Worm (Caenorhabditis elegans): ENCODE data around the gene mltn-6.

The mltn-6 gene

ce11 chrV:346005-346404 lies 18.7 kb upstream of the mltn-6 start:
- TF ChIP-seq ama-1 (optimal IDR thresholded peaks at IDR 0.05) = no peak
- no peak for TF ChIP-seq skn-1 (tag; optimal IDR thresholded peaks at IDR 0.05)
- no peak for TF ChIP-seq lin-39 (tag; optimal IDR thresholded peaks at IDR 0.05)

ce11 chrV:347561-348345 lies 17.0 kb upstream of the mltn-6 start:
- TF ChIP-seq zag-1 (tag; optimal IDR thresholded peaks at IDR 0.05) (no peak), nhr-77 (tag; optimal IDR thresholded peaks at IDR 0.05) (no peak), R02D3.7 (tag; optimal IDR thresholded peaks at IDR 0.05) (no peak), daf-12 (tag; optimal IDR thresholded peaks at IDR 0.05) (no peak), egl-27 (tag; optimal IDR thresholded peaks at IDR 0.05) (no peak), skn-1 (tag; optimal IDR thresholded peaks at IDR 0.05) (no peak), mdl-1 (tag; optimal IDR thresholded peaks at IDR 0.05) (no peak), ZK546.5 (tag; optimal IDR thresholded peaks at IDR 0.05) (no peak), fos-1 (tag; optimal IDR thresholded peaks at IDR 0.05) (no peak), unc-62 (GFP tag; optimal IDR thresholded peaks at IDR 0.05) (no peak), aly-2 (tag; optimal IDR thresholded peaks at IDR 0.05) (no peak), hmg-11 (tag; optimal IDR thresholded peaks at IDR 0.05) (no peak), lin-39 (tag; optimal IDR thresholded peaks at IDR 0.05) (no peak), ceh-16 (tag; optimal IDR thresholded peaks at IDR 0.05) (no peak)

ce11 chrV:349054-349453 lies 15.7 kb upstream of the mltn-6 start, which contains the start of gene atg-9:
atg-9 (plus strand) TSS chrV:349385.
- TF ChIP-seq unc-62 (GFP tag; optimal IDR thresholded peaks at IDR 0.05) (no peak), ama-1 (optimal IDR thresholded peaks at IDR 0.05) (peak; percentile 70), snpc-4 (tag; optimal IDR thresholded peaks at IDR 0.05) (peak; percentile 78), pqm-1 (tag; optimal IDR thresholded peaks at IDR 0.05) (peak; percentile 4), R02D3.7 (tag; optimal IDR thresholded peaks at IDR 0.05) (peak; percentile 38), hmg-11 (tag; optimal IDR thresholded peaks at IDR 0.05) (peak; percentile 76), nfya-1 (tag; optimal IDR thresholded peaks at IDR 0.05; ENCODE audit: insufficient read depth) (peak; percentile 75), pha-4 (tag; optimal IDR thresholded peaks at IDR 0.05) (peak; percentile 89), elt-2 (tag; optimal IDR thresholded peaks at IDR 0.05) (peak; percentile 59), egl-27 (tag; optimal IDR thresholded peaks at IDR 0.05) (no peak), nhr-77 (tag; optimal IDR thresholded peaks at IDR 0.05) (no peak), nhr-23 (tag; optimal IDR thresholded peaks at IDR 0.05) (peak; percentile 77), mdl-1 (tag; optimal IDR thresholded peaks at IDR 0.05) (peak; percentile 78), nhr-11 (tag; optimal IDR thresholded peaks at IDR 0.05) (no peak), jun-1 (tag; optimal IDR thresholded peaks at IDR 0.05) (peak; percentile 42), lsy-12 (tag; optimal IDR thresholded peaks at IDR 0.05) (peak; percentile 55), ceh-28 (tag; optimal IDR thresholded peaks at IDR 0.05) (peak; percentile 59), lin-39 (tag; optimal IDR thresholded peaks at IDR 0.05) (peak; percentile 74), nhr-25 (tag; optimal IDR thresholded peaks at IDR 0.05) (peak; percentile 86), ZK546.5 (tag; optimal IDR thresholded peaks at IDR 0.05) (no peak), mml-1 (tag; optimal IDR thresholded peaks at IDR 0.05) (peak; percentile 46), lin-15B (tag; optimal IDR thresholded peaks at IDR 0.05) (peak; percentile 80), ztf-4 (tag; optimal IDR thresholded peaks at IDR 0.05) (peak; percentile 40)

- TF ChIP-seq nfya-1 (tag; optimal IDR thresholded peaks at IDR 0.05; ENCODE audit: insufficient read depth) (peak; percentile 76), elt-1 (tag; optimal IDR thresholded peaks at IDR 0.05) (no peak), nhr-67 (tag; optimal IDR thresholded peaks at IDR 0.05) (no peak), nhr-23 (tag; optimal IDR thresholded peaks at IDR 0.05) (no peak)
Observed at ce11 chrV:350822-351221, 13.9 kb upstream of the mltn-6 start.

ce11 chrV:351787-352186 lies 13.0 kb upstream of the mltn-6 start:
- TF ChIP-seq pqm-1 (tag; optimal IDR thresholded peaks at IDR 0.05) (no peak), fkh-10 (GFP tag; optimal IDR thresholded peaks at IDR 0.05) (no peak), unc-62 (GFP tag; optimal IDR thresholded peaks at IDR 0.05) (no peak), pha-4 (tag; optimal IDR thresholded peaks at IDR 0.05) (no peak), nhr-43 (tag; optimal IDR thresholded peaks at IDR 0.05; ENCODE audit: poor library complexity, severe bottlenecking) (no peak), elt-2 (tag; optimal IDR thresholded peaks at IDR 0.05) (no peak), nhr-28 (tag; optimal IDR thresholded peaks at IDR 0.05) (no peak), ceh-16 (tag; optimal IDR thresholded peaks at IDR 0.05) (no peak), mdl-1 (tag; optimal IDR thresholded peaks at IDR 0.05) (no peak), nhr-237 (tag; optimal IDR thresholded peaks at IDR 0.05) (no peak)
